Worm (Caenorhabditis elegans) whole organism, young adult: Measurements from ENCODE around the gene rfip-1.

ENCODE experiments used
- B0019.2 ChIP-seq: fragments of 200-800 bp; sonication (Bioruptor generic); conservative IDR thresholded peaks from 2 replicates; pipeline ENCODE4 v1.3.6; 2022; ENCODE audit warnings: missing genetic modification reagents, missing genetic modification characterization, missing compliant biosample characterization
- F23B12.7 ChIP-seq: sonication (generic microtip); optimal IDR thresholded peaks from 2 replicates; lab custom pipeline; 2017; ENCODE audit warnings: missing genetic modification characterization, mild to moderate bottlenecking, missing compliant biosample characterization, antibody characterized with exemption, moderate library complexity; ENCODE audit not compliant: insufficient read depth
- F39B2.1 ChIP-seq: fragments of 200-800 bp; sonication (Bioruptor generic); IDR thresholded peaks from 2 replicates; pipeline ENCODE4 v1.3.6; 2022; ENCODE audit warnings: missing genetic modification reagents, missing genetic modification characterization, missing compliant biosample characterization
- F52B5.7 ChIP-seq: sonication (generic microtip); optimal IDR thresholded peaks from 2 replicates; lab custom pipeline; 2016; ENCODE audit warnings: mild to moderate bottlenecking, missing genetic modification characterization, missing compliant biosample characterization
- K11D2.4 ChIP-seq: fragments of 200-800 bp; sonication (Bioruptor generic); IDR thresholded peaks from 2 replicates; pipeline ENCODE4 v1.3.6; 2022; ENCODE audit warnings: missing genetic modification reagents, missing genetic modification characterization, missing compliant biosample characterization
- K12H6.12 ChIP-seq: fragments of 200-800 bp; sonication (Bioruptor generic); optimal IDR thresholded peaks from 2 replicates; lab custom pipeline; 2018; ENCODE audit warnings: mild to moderate bottlenecking, missing genetic modification characterization, missing compliant biosample characterization
- Y53F4B.3 ChIP-seq: fragments of 200-800 bp; sonication (Bioruptor generic); IDR thresholded peaks from 2 replicates; pipeline ENCODE4 v1.3.6; 2022; ENCODE audit warnings: missing genetic modification reagents, missing genetic modification characterization, missing compliant biosample characterization
- Y56A3A.18 ChIP-seq: fragments of 200-800 bp; sonication (Bioruptor generic); IDR thresholded peaks from 2 replicates; pipeline ENCODE4 v1.3.6; 2022; ENCODE audit warnings: missing genetic modification reagents, missing genetic modification characterization, missing compliant biosample characterization
- Y95B8A.8 ChIP-seq: fragments of 200-800 bp; sonication (Bioruptor generic); IDR thresholded peaks from 2 replicates; pipeline ENCODE4 v1.3.6; 2022; ENCODE audit warnings: missing genetic modification reagents, missing genetic modification characterization, missing compliant biosample characterization
- akir-1 ChIP-seq: fragments of 200-800 bp; sonication (Bioruptor generic); optimal IDR thresholded peaks from 2 replicates; lab custom pipeline; 2018; ENCODE audit warnings: mild to moderate bottlenecking, missing genetic modification characterization, moderate library complexity, missing compliant biosample characterization
- ama-1 ChIP-seq, 3 experiments: fragments of 150-350 bp in 1 of 3; sonication (generic microtip) in 2 of 3; optimal IDR thresholded peaks; 2 replicates each; lab custom pipeline; 2014 to 2018; ENCODE audit warnings: missing biosample characterization in 2 of 3, missing genetic modification characterization in 2 of 3, missing genetic modification reagents in 2 of 3
- aptf-3 ChIP-seq: fragments of 200-800 bp; sonication (Bioruptor generic); IDR thresholded peaks from 2 replicates; pipeline ENCODE4 v1.3.6; 2022; ENCODE audit warnings: missing genetic modification characterization, missing compliant biosample characterization
- cebp-1 ChIP-seq, 2 experiments: fragments of 200-800 bp in 1 of 2; sonication (Bioruptor generic) in 1 of 2; sonication (generic microtip) in 1 of 2; IDR thresholded peaks in 1 of 2; optimal IDR thresholded peaks in 1 of 2; 2 replicates each; pipeline versions ENCODE4 v1.3.6 to Lab custom; 2017 to 2022; ENCODE audit warnings: missing compliant biosample characterization in 2 of 2, missing genetic modification characterization in 2 of 2, mild to moderate bottlenecking in 1 of 2, missing genetic modification reagents in 1 of 2, moderate library complexity in 1 of 2
- ceh-100 ChIP-seq: fragments of 200-800 bp; sonication (Bioruptor generic); IDR thresholded peaks from 2 replicates; pipeline ENCODE4 v1.3.6; 2022; ENCODE audit warnings: missing genetic modification reagents, missing genetic modification characterization, missing compliant biosample characterization
- egl-18 ChIP-seq: fragments of 200-800 bp; sonication (Bioruptor generic); IDR thresholded peaks from 2 replicates; pipeline ENCODE4 v1.3.6; 2022; ENCODE audit warnings: missing genetic modification reagents, missing genetic modification characterization, missing compliant biosample characterization
- let-607 ChIP-seq, 2 experiments: fragments of 200-800 bp in 1 of 2; sonication (Bioruptor generic) in 1 of 2; sonication (generic microtip) in 1 of 2; optimal IDR thresholded peaks; 2 replicates each; lab custom pipeline; 2016 to 2018; ENCODE audit warnings: mild to moderate bottlenecking in 2 of 2, missing compliant biosample characterization in 2 of 2, missing genetic modification characterization in 2 of 2, moderate library complexity in 2 of 2, missing genotype in 1 of 2
- lsy-27 ChIP-seq: sonication (generic microtip); optimal IDR thresholded peaks from 2 replicates; lab custom pipeline; 2017; ENCODE audit warnings: missing genetic modification characterization, mild to moderate bottlenecking, missing compliant biosample characterization, antibody characterized with exemption, missing genotype, borderline replicate concordance; ENCODE audit not compliant: insufficient read depth
- mel-28 ChIP-seq: sonication (generic microtip); optimal IDR thresholded peaks from 2 replicates; lab custom pipeline; 2016; ENCODE audit warnings: borderline replicate concordance, mild to moderate bottlenecking, missing genetic modification characterization, missing compliant biosample characterization
- mxl-1 ChIP-seq: sonication (generic microtip); optimal IDR thresholded peaks from 2 replicates; lab custom pipeline; 2016; ENCODE audit warnings: missing genetic modification characterization, missing compliant biosample characterization
- nfyb-1 ChIP-seq: fragments of 200-800 bp; sonication (Bioruptor generic); IDR thresholded peaks from 2 replicates; pipeline ENCODE4 v1.3.6; 2022; ENCODE audit warnings: missing genetic modification reagents, missing genetic modification characterization, missing compliant biosample characterization
- nhr-27 ChIP-seq: fragments of 200-800 bp; sonication (Bioruptor generic); optimal IDR thresholded peaks from 2 replicates; lab custom pipeline; 2018; ENCODE audit warnings: mild to moderate bottlenecking, missing genetic modification characterization, moderate library complexity, missing compliant biosample characterization
- nhr-80 ChIP-seq: sonication (generic microtip); optimal IDR thresholded peaks from 2 replicates; lab custom pipeline; 2016; ENCODE audit warnings: missing genetic modification characterization, missing compliant biosample characterization
- repo-1 ChIP-seq: sonication (generic microtip); optimal IDR thresholded peaks from 2 replicates; lab custom pipeline; 2017; ENCODE audit warnings: mild to moderate bottlenecking, missing genetic modification characterization, missing compliant biosample characterization
- rpc-1 ChIP-seq, 2 experiments: fragments of 150-350 bp in 1 of 2; sonication (generic microtip) in 1 of 2; optimal IDR thresholded peaks; 2 replicates each; lab custom pipeline; 2014 to 2018; ENCODE audit warnings: missing biosample characterization in 1 of 2, missing genetic modification characterization in 1 of 2, missing genetic modification reagents in 1 of 2, missing genotype in 1 of 2
- sea-2 ChIP-seq: fragments of 200-800 bp; sonication (Bioruptor generic); IDR thresholded peaks from 2 replicates; pipeline ENCODE4 v1.3.6; 2022; ENCODE audit warnings: missing genetic modification characterization, missing compliant biosample characterization
- snpc-1.3 ChIP-seq: sonication (generic microtip); optimal IDR thresholded peaks from 2 replicates; lab custom pipeline; 2017; ENCODE audit warnings: missing genetic modification characterization, mild to moderate bottlenecking, missing compliant biosample characterization, antibody characterized with exemption, moderate library complexity, missing genotype, missing genetic modification reagents; ENCODE audit not compliant: insufficient read depth
- snpc-4 ChIP-seq, 5 experiments: fragments of 150-350 bp in 1 of 5; sonication (generic microtip) in 4 of 5; optimal IDR thresholded peaks; 2 replicates each; lab custom pipeline; 2014 to 2018; ENCODE audit warnings: missing genetic modification characterization in 5 of 5, missing biosample characterization in 3 of 5, antibody characterized with exemption in 2 of 5, mild to moderate bottlenecking in 2 of 5, missing compliant biosample characterization in 2 of 5, missing genotype in 2 of 5, moderate library complexity in 2 of 5, missing genetic modification reagents in 1 of 5
- sptf-2 ChIP-seq: fragments of 200-800 bp; sonication (Bioruptor generic); optimal IDR thresholded peaks from 2 replicates; lab custom pipeline; 2018; ENCODE audit warnings: mild to moderate bottlenecking, missing genetic modification characterization, missing compliant biosample characterization
- tbp1 ChIP-seq: fragments of 200-800 bp; sonication (Bioruptor generic); optimal IDR thresholded peaks from 2 replicates; lab custom pipeline; 2018; ENCODE audit warnings: mild to moderate bottlenecking, missing genetic modification characterization, missing compliant biosample characterization
- tlf-1 ChIP-seq: fragments of 200-800 bp; sonication (Bioruptor generic); optimal IDR thresholded peaks from 2 replicates; lab custom pipeline; 2018; ENCODE audit warnings: mild to moderate bottlenecking, missing genetic modification characterization, missing compliant biosample characterization
- unc-62 ChIP-seq: fragments of 150-350 bp; optimal IDR thresholded peaks from 2 replicates; lab custom pipeline; 2014; ENCODE audit warnings: missing biosample characterization, missing genetic modification reagents, missing genetic modification characterization
- ztf-25 ChIP-seq: fragments of 200-800 bp; sonication (Bioruptor generic); IDR thresholded peaks from 2 replicates; pipeline ENCODE4 v1.3.6; 2022; ENCODE audit warnings: missing genetic modification reagents, missing genetic modification characterization, missing compliant biosample characterization
- ztf-28 ChIP-seq: fragments of 200-800 bp; sonication (Bioruptor generic); IDR thresholded peaks from 2 replicates; pipeline ENCODE4 v1.3.6; 2022; ENCODE audit warnings: missing genetic modification reagents, missing genetic modification characterization, missing compliant biosample characterization
- ztf-6 ChIP-seq: fragments of 200-800 bp; sonication (Bioruptor generic); IDR thresholded peaks from 2 replicates; pipeline ENCODE4 v1.3.6; 2022; ENCODE audit warnings: missing genetic modification reagents, missing genetic modification characterization, missing compliant biosample characterization

Gene rfip-1

DNA sequence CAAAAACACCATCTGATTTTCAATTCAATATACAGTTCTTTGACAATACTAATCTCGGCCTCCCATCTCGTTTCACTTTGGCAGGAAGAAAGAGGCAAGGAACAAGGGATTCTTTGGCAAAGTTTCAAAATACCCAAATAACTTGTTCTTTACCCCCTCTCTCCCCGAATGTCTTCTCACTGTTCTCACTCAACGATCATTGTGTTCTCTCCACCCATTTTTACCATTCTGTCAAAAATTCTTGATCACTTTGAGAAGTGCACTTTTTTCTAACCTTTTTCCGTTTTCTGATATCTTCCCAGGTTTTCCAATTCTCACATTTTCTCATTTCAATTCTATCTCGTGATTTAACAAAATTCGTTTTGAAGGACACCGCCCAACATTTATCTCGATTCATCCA, 30.2 kb upstream of the rfip-1 start, which contains the start of gene H41C03.1:
Gene H41C03.1 (plus strand): TSS at position 301 of the 400 bp plus-strand sequence.
- TF ChIP-seq lsy-27 (no peak), tbp1 (no peak), aptf-3 (no peak)

DNA sequence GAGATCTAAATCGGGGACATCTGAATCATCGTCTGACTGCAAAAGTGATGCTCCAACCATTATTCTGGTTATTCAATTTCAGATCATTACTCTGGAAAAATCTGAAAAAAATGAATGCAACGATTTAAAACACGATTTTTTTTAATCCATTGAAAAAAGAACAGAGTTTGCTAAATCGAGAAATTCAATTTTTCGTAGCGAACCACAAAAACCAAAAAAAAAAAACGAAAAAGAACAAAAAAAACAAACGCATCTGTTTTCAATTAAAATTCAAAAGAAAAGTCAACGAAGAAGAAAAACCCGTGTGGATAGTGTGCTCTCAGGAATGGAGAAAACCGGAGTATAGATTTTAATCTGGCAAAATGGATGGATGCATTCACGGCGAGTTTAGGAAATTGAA, 26.0 kb upstream of the rfip-1 start, which contains the start of gene F55C12.4:
Gene F55C12.4 (minus strand): TSS at position 101 of the 400 bp plus-strand sequence.
- TF ChIP-seq K12H6.12 (tag; lab: Kevin White, UChicago) (no peak), F39B2.1 (GFP tag; lab: Robert Waterston, UW) (no peak), F52B5.7 (tag; lab: Kevin White, UChicago) (no peak), egl-18 (GFP tag; lab: Robert Waterston, UW) (no peak), Y56A3A.18 (GFP tag; lab: Robert Waterston, UW) (no peak), nhr-27 (tag; lab: Kevin White, UChicago) (no peak), nfyb-1 (GFP tag; lab: Robert Waterston, UW) (no peak), let-607 (tag; optimal IDR thresholded peaks at IDR 0.05; lab: Kevin White, UChicago) (no peak), ztf-25 (GFP tag; lab: Robert Waterston, UW) (no peak)
- TF ChIP-seq, all 124 proteins: peak for 0

ce11 chrII:5860621-5861020, 23.7 kb upstream of the rfip-1 start:
- no peak for TF ChIP-seq ztf-28 (GFP tag; lab: Robert Waterston, UW)
- no peak for TF ChIP-seq sptf-2 (GFP tag; lab: Kevin White, UChicago)
- no peak for TF ChIP-seq rpc-1 (optimal IDR thresholded peaks at IDR 0.05; lab: Kevin White, UChicago)
- no peak for TF ChIP-seq rpc-1 (tag; optimal IDR thresholded peaks at IDR 0.05; lab: Kevin White, UChicago)
- TF ChIP-seq tlf-1 (GFP tag; lab: Kevin White, UChicago): no peak
- TF ChIP-seq K11D2.4 (GFP tag; lab: Robert Waterston, UW): no peak
- TF ChIP-seq mxl-1 (tag; lab: Kevin White, UChicago): no peak
- TF ChIP-seq B0019.2 (GFP tag; lab: Robert Waterston, UW): no peak
- no peak for TF ChIP-seq ztf-6 (GFP tag; lab: Robert Waterston, UW)
- TF ChIP-seq repo-1: no peak
- TF ChIP-seq sea-2 (GFP tag; lab: Robert Waterston, UW): no peak
- no peak for TF ChIP-seq lsy-27

- TF ChIP-seq ztf-25 (GFP tag; lab: Robert Waterston, UW): no peak
- peak; percentile 38 for TF ChIP-seq nhr-80 (tag; lab: Kevin White, UChicago)
Measured at ce11 chrII:5863893-5864292, 20.5 kb upstream of the rfip-1 start, which contains the start of gene tag-234. Gene tag-234, plus strand, starts transcription at chrII:5864193.

ce11 chrII:5865405-5866308, 18.7 kb upstream of the rfip-1 start, which contains the start of gene F55C12.19:
Gene F55C12.19, plus strand, starts transcription at chrII:5866139.
- TF ChIP-seq mxl-1 (tag; lab: Kevin White, UChicago): no peak
- peak; percentile 19 for TF ChIP-seq nhr-80 (tag; lab: Kevin White, UChicago)
- no peak for TF ChIP-seq let-607 (tag; optimal IDR thresholded peaks at IDR 0.05; lab: Kevin White, UChicago)
- peak; percentile 36 for TF ChIP-seq unc-62 (GFP tag; lab: Kevin White, UChicago)
- TF ChIP-seq, all 124 proteins: peak for 2

DNA sequence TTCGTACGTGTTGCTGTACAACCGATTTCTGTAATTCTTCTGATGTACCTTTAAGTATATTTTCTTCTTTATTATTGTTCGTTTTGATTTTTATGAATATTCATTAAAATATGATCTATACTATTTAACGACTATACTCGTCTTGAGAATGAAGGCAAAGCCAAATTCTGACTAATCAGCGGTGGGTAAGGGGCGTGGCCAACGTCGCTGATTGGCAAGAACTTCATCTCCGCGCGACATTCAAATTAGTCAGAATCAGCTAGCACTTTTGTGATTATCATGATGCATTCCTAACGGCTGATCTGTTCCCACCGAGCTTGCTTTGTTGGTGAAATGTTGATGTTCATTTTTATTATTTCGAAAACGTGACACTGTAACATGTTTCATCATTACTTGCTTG, 17.4 kb upstream of the rfip-1 start:
- no peak for TF ChIP-seq Y95B8A.8 (GFP tag; lab: Robert Waterston, UW)
- no peak for TF ChIP-seq snpc-1.3 (tag; lab: Kevin White, UChicago)
- no peak for TF ChIP-seq ceh-100 (GFP tag; lab: Robert Waterston, UW)
- TF ChIP-seq F23B12.7: no peak
- TF ChIP-seq mel-28 (tag; lab: Kevin White, UChicago): no peak
- no peak for TF ChIP-seq Y53F4B.3
- TF ChIP-seq K12H6.12 (tag; lab: Kevin White, UChicago): no peak
- no peak for TF ChIP-seq akir-1 (GFP tag; lab: Kevin White, UChicago)
- TF ChIP-seq nfyb-1 (GFP tag; lab: Robert Waterston, UW): peak; percentile 87
- no peak for TF ChIP-seq cebp-1 (GFP tag; IDR thresholded peaks at IDR 0.05; lab: Robert Waterston, UW)
- TF ChIP-seq cebp-1 (tag; optimal IDR thresholded peaks at IDR 0.05; lab: Kevin White, UChicago): peak; percentile 36
- no peak for TF ChIP-seq snpc-4 (GFP tag; optimal IDR thresholded peaks at IDR 0.05; lab: Kevin White, UChicago)
- peak in 1 of 4 experiments; percentile 13 for TF ChIP-seq snpc-4 (tag; optimal IDR thresholded peaks at IDR 0.05; lab: Kevin White, UChicago)
- no peak for TF ChIP-seq ama-1 (optimal IDR thresholded peaks at IDR 0.05; lab: Kevin White, UChicago)
- TF ChIP-seq ama-1 (GFP tag; optimal IDR thresholded peaks at IDR 0.05; lab: Kevin White, UChicago): no peak
